Comparison of ENCODE assay signal across 2 fruit fly cellular contexts in the genomic region with DNA sequence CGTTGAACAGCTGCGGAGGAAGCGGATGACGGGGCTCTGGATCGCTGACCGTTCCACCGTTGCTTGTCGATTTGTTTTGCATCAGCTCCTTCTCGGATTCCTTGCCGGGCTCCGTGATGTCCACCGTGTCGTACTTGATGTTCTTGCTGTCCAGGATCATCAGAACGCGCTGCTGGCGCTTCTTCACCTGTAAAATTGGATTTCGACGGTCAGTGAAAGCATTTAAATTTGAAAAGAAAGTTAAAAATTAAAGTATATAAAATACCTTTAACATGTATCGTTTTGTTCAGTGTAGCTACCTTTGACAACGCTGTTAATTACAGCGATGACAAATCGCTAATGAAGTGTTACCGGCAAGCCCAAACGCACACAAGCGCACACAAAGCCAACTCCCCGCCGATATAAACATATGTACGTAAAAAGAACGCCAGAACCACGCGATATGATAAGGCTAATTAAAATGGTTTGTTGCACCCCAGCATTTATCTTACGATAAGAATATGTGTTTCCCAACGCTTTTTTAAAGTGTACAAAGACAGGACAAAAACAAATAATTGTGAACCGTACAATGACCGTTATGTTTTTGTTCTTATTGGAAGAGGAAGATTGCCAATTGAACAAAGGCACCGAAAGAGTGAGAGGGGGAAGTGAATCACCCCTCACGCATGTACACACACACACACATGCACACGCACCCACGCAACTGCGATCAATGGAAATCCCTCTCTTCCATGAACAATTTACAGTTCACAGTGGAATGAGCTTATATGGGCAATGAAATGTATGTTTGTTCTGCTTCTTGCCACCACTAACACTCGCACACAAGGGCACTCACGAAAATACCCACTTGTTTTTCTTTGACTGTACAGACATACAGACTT.
TF ChIP-seq lines count a peak whose summit lies in the region.

No protein-coding gene starts in this region.

TF ChIP-seq in whole organism, embryonic, 481 proteins besides CTCF, POLR2A, EP300 and RAD21 (continued from another document and continues in another):
- no peak for TF ChIP-seq CG4730 (GFP tag; IDR thresholded peaks at IDR 0.05; lab: Robert Waterston, UW)
- no peak for TF ChIP-seq cato (GFP tag; optimal IDR thresholded peaks at IDR 0.05; lab: Kevin White, UChicago; ENCODE audit: borderline replicate concordance)
- TF ChIP-seq CG2202 (tag; optimal IDR thresholded peaks at IDR 0.05; lab: Kevin White, UChicago): no peak
- TF ChIP-seq jumu (GFP tag; optimal IDR thresholded peaks at IDR 0.05; lab: Kevin White, UChicago): no peak
- TF ChIP-seq CG12942 (GFP tag; optimal IDR thresholded peaks at IDR 0.05; lab: Kevin White, UChicago): peak; percentile 26
- 0 out of 2 replicates have a peak, but pooled peaks have one; percentile 38 for TF ChIP-seq stc (GFP tag; IDR thresholded peaks at IDR 0.05; lab: Robert Waterston, UW)
- no peak for TF ChIP-seq Oaz (GFP tag; IDR thresholded peaks at IDR 0.05; lab: Robert Waterston, UW)
- TF ChIP-seq pum (GFP tag; optimal IDR thresholded peaks at IDR 0.05; lab: Kevin White, UChicago): no peak
- peak; percentile 19 for TF ChIP-seq org-1 (GFP tag; optimal IDR thresholded peaks at IDR 0.05; lab: Kevin White, UChicago)
- TF ChIP-seq slp2 (GFP tag; optimal IDR thresholded peaks at IDR 0.05; lab: Kevin White, UChicago): no peak
- TF ChIP-seq Dek (tag; optimal IDR thresholded peaks at IDR 0.05; lab: Kevin White, UChicago): peak; percentile 5
- TF ChIP-seq CG2712 (tag; optimal IDR thresholded peaks at IDR 0.05; lab: Kevin White, UChicago): peak; percentile 96
- peak; percentile 24 for TF ChIP-seq cwo (GFP tag; optimal IDR thresholded peaks at IDR 0.05; lab: Kevin White, UChicago)
- no peak for TF ChIP-seq Mad (GFP tag; optimal IDR thresholded peaks at IDR 0.05; lab: Kevin White, UChicago)
- TF ChIP-seq CG17361 (GFP tag; IDR thresholded peaks at IDR 0.05; lab: Robert Waterston, UW): peak; percentile 62; the same call in 1 of the 3 replicates
- peak; percentile 18 for TF ChIP-seq pzg (GFP tag; optimal IDR thresholded peaks at IDR 0.05; lab: Kevin White, UChicago)
- TF ChIP-seq CG5953 (GFP tag; IDR thresholded peaks at IDR 0.05; lab: Robert Waterston, UW): peak; percentile 57; the same call in 1 of the 2 replicates
- TF ChIP-seq rib (GFP tag; IDR thresholded peaks at IDR 0.05; lab: Robert Waterston, UW): peak; percentile 67
- TF ChIP-seq CG34224 (GFP tag; IDR thresholded peaks at IDR 0.05; lab: Robert Waterston, UW; ENCODE audit: partially characterized antibody): no peak
- TF ChIP-seq Asciz (GFP tag; optimal IDR thresholded peaks at IDR 0.05; lab: Kevin White, UChicago): peak; percentile 20
- TF ChIP-seq CrebB (tag; optimal IDR thresholded peaks at IDR 0.05; lab: Kevin White, UChicago): peak; percentile 16
- no peak for TF ChIP-seq Dp (GFP tag; optimal IDR thresholded peaks at IDR 0.05; lab: Kevin White, UChicago)
- TF ChIP-seq CG4707 (GFP tag; optimal IDR thresholded peaks at IDR 0.05; lab: Kevin White, UChicago): no peak
- peak; percentile 33 for TF ChIP-seq CG17359 (tag; optimal IDR thresholded peaks at IDR 0.05; lab: Kevin White, UChicago)
- TF ChIP-seq zfh2 (GFP tag; optimal IDR thresholded peaks at IDR 0.05; lab: Kevin White, UChicago): no peak
- TF ChIP-seq row (GFP tag; IDR thresholded peaks at IDR 0.05; lab: Robert Waterston, UW): peak; percentile 15; the same call in 1 of the 3 replicates
- TF ChIP-seq tio (GFP tag; optimal IDR thresholded peaks at IDR 0.05; lab: Kevin White, UChicago): no peak
- TF ChIP-seq CG15479 (GFP tag; optimal IDR thresholded peaks at IDR 0.05; lab: Kevin White, UChicago): peak; percentile 6
- peak; percentile 0 for TF ChIP-seq CG10274 (GFP tag; optimal IDR thresholded peaks at IDR 0.05; lab: Kevin White, UChicago)
- no peak for TF ChIP-seq CG12104 (GFP tag; optimal IDR thresholded peaks at IDR 0.05; lab: Kevin White, UChicago)
- TF ChIP-seq Fer3 (tag; optimal IDR thresholded peaks at IDR 0.05; lab: Kevin White, UChicago): peak; percentile 19
- TF ChIP-seq CG9727 (GFP tag; optimal IDR thresholded peaks at IDR 0.05; lab: Kevin White, UChicago): peak; percentile 22
- no peak for TF ChIP-seq CG7357 (GFP tag; IDR thresholded peaks at IDR 0.05; lab: Robert Waterston, UW)
- peak; percentile 35 for TF ChIP-seq lilli (GFP tag; optimal IDR thresholded peaks at IDR 0.05; lab: Kevin White, UChicago)
- TF ChIP-seq D (optimal IDR thresholded peaks at IDR 0.05; lab: Kevin White, UChicago): peak; percentile 84
- TF ChIP-seq D (GFP tag; optimal IDR thresholded peaks at IDR 0.05; lab: Kevin White, UChicago): no peak
- TF ChIP-seq bsh (GFP tag; optimal IDR thresholded peaks at IDR 0.05; lab: Kevin White, UChicago): peak in 1 of 2 experiments; percentile 37
- peak; percentile 24; the same call in 1 of the 2 replicates for TF ChIP-seq CG14014 (GFP tag; IDR thresholded peaks at IDR 0.05; lab: Robert Waterston, UW)
- TF ChIP-seq H15 (GFP tag; IDR thresholded peaks at IDR 0.05; lab: Robert Waterston, UW): no peak
- 0 out of 3 replicates have a peak, but pooled peaks have one; percentile 28 for TF ChIP-seq vnd (GFP tag; IDR thresholded peaks at IDR 0.05; lab: Robert Waterston, UW; ENCODE audit: partially characterized antibody)
- peak; percentile 21 for TF ChIP-seq CG1647 (GFP tag; optimal IDR thresholded peaks at IDR 0.05; lab: Kevin White, UChicago)
- peak; percentile 40 for TF ChIP-seq phol (tag; optimal IDR thresholded peaks at IDR 0.05; lab: Kevin White, UChicago)
- peak; percentile 30 for TF ChIP-seq lbe (GFP tag; optimal IDR thresholded peaks at IDR 0.05; lab: Kevin White, UChicago)
- TF ChIP-seq Ptx1 (GFP tag; IDR thresholded peaks at IDR 0.05; lab: Robert Waterston, UW): 0 out of 2 replicates have a peak, but pooled peaks have one; percentile 15
- no peak for TF ChIP-seq Usf (GFP tag; optimal IDR thresholded peaks at IDR 0.05; lab: Kevin White, UChicago)
- peak; percentile 35 for TF ChIP-seq Xbp1 (GFP tag; optimal IDR thresholded peaks at IDR 0.05; lab: Kevin White, UChicago)
- peak; percentile 18 for TF ChIP-seq Fer1 (GFP tag; optimal IDR thresholded peaks at IDR 0.05; lab: Kevin White, UChicago)
- peak; percentile 36; the same call in 1 of the 3 replicates for TF ChIP-seq CG2889 (GFP tag; IDR thresholded peaks at IDR 0.05; lab: Robert Waterston, UW)
- TF ChIP-seq HmgD (GFP tag; optimal IDR thresholded peaks at IDR 0.05; lab: Kevin White, UChicago): peak; percentile 7
- peak; percentile 1 for TF ChIP-seq CG13424 (tag; optimal IDR thresholded peaks at IDR 0.05; lab: Kevin White, UChicago)
- TF ChIP-seq insv (GFP tag; optimal IDR thresholded peaks at IDR 0.05; lab: Kevin White, UChicago): peak; percentile 11 to 92
- TF ChIP-seq CG8944 (GFP tag; optimal IDR thresholded peaks at IDR 0.05; lab: Kevin White, UChicago): peak; percentile 6
- peak; percentile 35 for TF ChIP-seq CG10209 (GFP tag; optimal IDR thresholded peaks at IDR 0.05; lab: Kevin White, UChicago)
- no peak for TF ChIP-seq Antp (GFP tag; optimal IDR thresholded peaks at IDR 0.05; lab: Kevin White, UChicago)
- 0 out of 2 replicates have a peak, but pooled peaks have one; percentile 17 for TF ChIP-seq sens-2 (GFP tag; IDR thresholded peaks at IDR 0.05; lab: Robert Waterston, UW)
- TF ChIP-seq klu (GFP tag; IDR thresholded peaks at IDR 0.05; lab: Robert Waterston, UW): peak; percentile 46
- no peak for TF ChIP-seq CG4282 (GFP tag; optimal IDR thresholded peaks at IDR 0.05; lab: Kevin White, UChicago)
- peak; percentile 1 for TF ChIP-seq MESR4 (GFP tag; optimal IDR thresholded peaks at IDR 0.05; lab: Kevin White, UChicago)

TF ChIP-seq in whole organism, prepupa, 60 proteins besides CTCF, POLR2A, EP300 and RAD21 (continued from another document):
- TF ChIP-seq CG6808 (GFP tag; optimal IDR thresholded peaks at IDR 0.05; lab: Kevin White, UChicago) (no peak), cyc (GFP tag; optimal IDR thresholded peaks at IDR 0.05; lab: Kevin White, UChicago) (no peak), fd59A (GFP tag; optimal IDR thresholded peaks at IDR 0.05; lab: Kevin White, UChicago) (no peak), CG1621 (tag; optimal IDR thresholded peaks at IDR 0.05; lab: Kevin White, UChicago) (no peak), CG6163 (GFP tag; IDR thresholded peaks at IDR 0.05; lab: Robert Waterston, UW) (peak; percentile 42; the same call in 1 of the 3 replicates), Sox102F (GFP tag; optimal IDR thresholded peaks at IDR 0.05; lab: Kevin White, UChicago) (peak; percentile 46), CG8119 (GFP tag; IDR thresholded peaks at IDR 0.05; lab: Robert Waterston, UW) (peak; percentile 28; the same call in 1 of the 3 replicates), CG6792 (GFP tag; optimal IDR thresholded peaks at IDR 0.05; lab: Kevin White, UChicago) (no peak), salr (GFP tag; optimal IDR thresholded peaks at IDR 0.05; lab: Kevin White, UChicago) (no peak), CG11762 (GFP tag; optimal IDR thresholded peaks at IDR 0.05; lab: Kevin White, UChicago; ENCODE audit: insufficient read depth) (no peak), Met (GFP tag; optimal IDR thresholded peaks at IDR 0.05; lab: Kevin White, UChicago) (peak; percentile 20), Eip78C (GFP tag; lab: Kevin White, UChicago) (peak; percentile 82), CG3919 (GFP tag; optimal IDR thresholded peaks at IDR 0.05; lab: Kevin White, UChicago) (peak; percentile 8), CG15336 (GFP tag; IDR thresholded peaks at IDR 0.05; lab: Robert Waterston, UW) (peak; percentile 41), Hr39 (GFP tag; optimal IDR thresholded peaks at IDR 0.05; lab: Kevin White, UChicago) (peak; percentile 17), CG4318 (GFP tag; optimal IDR thresholded peaks at IDR 0.05; lab: Kevin White, UChicago) (no peak), OdsH (GFP tag; optimal IDR thresholded peaks at IDR 0.05; lab: Kevin White, UChicago) (no peak), net (GFP tag; optimal IDR thresholded peaks at IDR 0.05; lab: Kevin White, UChicago) (no peak), CG11294 (GFP tag; IDR thresholded peaks at IDR 0.05; lab: Robert Waterston, UW) (no peak), dsx (GFP tag; optimal IDR thresholded peaks at IDR 0.05; lab: Kevin White, UChicago; ENCODE audit: poor library complexity, severe bottlenecking) (no peak), lz (GFP tag; optimal IDR thresholded peaks at IDR 0.05; lab: Kevin White, UChicago) (peak; percentile 25), esn (GFP tag; optimal IDR thresholded peaks at IDR 0.05; lab: Kevin White, UChicago) (peak; percentile 34), Sox15 (GFP tag; optimal IDR thresholded peaks at IDR 0.05; lab: Kevin White, UChicago) (no peak), acj6 (GFP tag; optimal IDR thresholded peaks at IDR 0.05; lab: Kevin White, UChicago) (peak; percentile 10), achi (GFP tag; optimal IDR thresholded peaks at IDR 0.05; lab: Kevin White, UChicago) (peak; percentile 8), CG3032 (tag; optimal IDR thresholded peaks at IDR 0.05; lab: Kevin White, UChicago) (no peak), CG11902 (GFP tag; optimal IDR thresholded peaks at IDR 0.05; lab: Kevin White, UChicago) (no peak), Hr38 (GFP tag; optimal IDR thresholded peaks at IDR 0.05; lab: Kevin White, UChicago) (no peak), topi (GFP tag; optimal IDR thresholded peaks at IDR 0.05; lab: Kevin White, UChicago) (peak; percentile 15), CG10669 (GFP tag; optimal IDR thresholded peaks at IDR 0.05; lab: Kevin White, UChicago) (peak; percentile 8), CG16779 (tag; optimal IDR thresholded peaks at IDR 0.05; lab: Kevin White, UChicago) (no peak), Lpt (GFP tag; optimal IDR thresholded peaks at IDR 0.05; lab: Kevin White, UChicago) (no peak), CG31627 (GFP tag; optimal IDR thresholded peaks at IDR 0.05; lab: Kevin White, UChicago) (peak; percentile 10), ss (GFP tag; optimal IDR thresholded peaks at IDR 0.05; lab: Kevin White, UChicago) (peak; percentile 44 to 45), vri (GFP tag; optimal IDR thresholded peaks at IDR 0.05; lab: Kevin White, UChicago) (peak; percentile 2), Hr4 (GFP tag; optimal IDR thresholded peaks at IDR 0.05; lab: Kevin White, UChicago) (peak; percentile 17), CG6854 (GFP tag; optimal IDR thresholded peaks at IDR 0.05; lab: Kevin White, UChicago) (no peak), Sox14 (GFP tag; optimal IDR thresholded peaks at IDR 0.05; lab: Kevin White, UChicago) (peak; percentile 94), Smox (GFP tag; optimal IDR thresholded peaks at IDR 0.05; lab: Kevin White, UChicago) (no peak), fd85E (GFP tag; optimal IDR thresholded peaks at IDR 0.05; lab: Kevin White, UChicago) (no peak), CG34406 (GFP tag; optimal IDR thresholded peaks at IDR 0.05; lab: Kevin White, UChicago) (no peak)
